Worm (Caenorhabditis elegans): Measurements from ENCODE around the gene T02G5.15.
A peak's percentile ranks its signal among the peaks of the same experiment; 100 is the strongest.

The T02G5.15 gene

ce11 chrII:7050021-7050722, 33.9 kb upstream of the T02G5.15 start, which contains the start of the genes tcer-1 and ZK1127.5 (continued):
- TF ChIP-seq Y53F4B.3 (GFP tag; IDR thresholded peaks at IDR 0.05) = no peak
- no peak for TF ChIP-seq snpc-4 (GFP tag; optimal IDR thresholded peaks at IDR 0.05)
- TF ChIP-seq snpc-4 (tag; optimal IDR thresholded peaks at IDR 0.05) = peak in 3 of 4 experiments; percentile 8 to 16 (median 13)
- no peak for TF ChIP-seq lin-40 (tag; optimal IDR thresholded peaks at IDR 0.05)
- peak; percentile 60 for TF ChIP-seq madf-8 (GFP tag; conservative IDR thresholded peaks at IDR 0.05)
- no peak for TF ChIP-seq ztf-28 (GFP tag; IDR thresholded peaks at IDR 0.05)
- peak in 1 of 3 experiments; percentile 57 for TF ChIP-seq lin-35 (GFP tag; optimal IDR thresholded peaks at IDR 0.05)
- TF ChIP-seq F10E7.11 (tag; optimal IDR thresholded peaks at IDR 0.05) = no peak
- no peak for TF ChIP-seq F57C9.4 (tag; optimal IDR thresholded peaks at IDR 0.05)
- TF ChIP-seq snpc-3.4 (tag; optimal IDR thresholded peaks at IDR 0.05) = peak; percentile 47
- TF ChIP-seq B0019.2 (GFP tag; conservative IDR thresholded peaks at IDR 0.05) = no peak
- TF ChIP-seq madf-10 (tag; optimal IDR thresholded peaks at IDR 0.05) = no peak
- TF ChIP-seq snpc-1.3 (tag; optimal IDR thresholded peaks at IDR 0.05; ENCODE audit: insufficient read depth) = peak; percentile 56
- no peak for TF ChIP-seq ceh-100 (GFP tag; IDR thresholded peaks at IDR 0.05)
- no peak for TF ChIP-seq let-607 (tag; optimal IDR thresholded peaks at IDR 0.05)
- peak; percentile 63 for TF ChIP-seq dpl-1 (GFP tag; optimal IDR thresholded peaks at IDR 0.05)
- no peak for TF ChIP-seq nhr-27 (tag; optimal IDR thresholded peaks at IDR 0.05)
- TF ChIP-seq sea-2 (GFP tag; IDR thresholded peaks at IDR 0.05) = no peak

DNA sequence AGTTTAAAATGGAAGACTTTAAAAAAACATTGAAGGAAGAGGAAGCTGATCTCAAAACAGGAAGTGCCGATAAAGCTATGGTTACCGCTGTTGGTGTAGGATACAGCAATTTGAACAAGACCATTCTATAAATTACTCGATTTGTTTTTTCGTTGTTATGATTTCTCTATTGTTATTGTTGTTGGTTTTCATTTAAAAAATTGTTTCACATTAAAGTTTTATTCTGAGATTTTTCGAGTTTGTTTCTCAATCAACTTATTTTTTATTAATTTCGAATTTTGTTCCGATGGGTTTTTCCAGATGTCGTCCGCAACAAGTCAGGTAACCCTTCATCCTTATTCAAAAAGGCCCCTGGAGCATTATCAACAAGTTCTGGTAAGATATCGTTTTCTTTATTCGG, 32.3 kb upstream of the T02G5.15 start, which contains the start of gene ZK1127.12:
ZK1127.12 (plus strand) TSS at position 301 of the 400 bp plus-strand sequence.
- TF ChIP-seq egl-44 (GFP tag; IDR thresholded peaks at IDR 0.05) (no peak), nhr-80 (tag; optimal IDR thresholded peaks at IDR 0.05) (no peak), xnd-1 (tag; optimal IDR thresholded peaks at IDR 0.05) (no peak), madf-3 (GFP tag; IDR thresholded peaks at IDR 0.05) (no peak)

DNA sequence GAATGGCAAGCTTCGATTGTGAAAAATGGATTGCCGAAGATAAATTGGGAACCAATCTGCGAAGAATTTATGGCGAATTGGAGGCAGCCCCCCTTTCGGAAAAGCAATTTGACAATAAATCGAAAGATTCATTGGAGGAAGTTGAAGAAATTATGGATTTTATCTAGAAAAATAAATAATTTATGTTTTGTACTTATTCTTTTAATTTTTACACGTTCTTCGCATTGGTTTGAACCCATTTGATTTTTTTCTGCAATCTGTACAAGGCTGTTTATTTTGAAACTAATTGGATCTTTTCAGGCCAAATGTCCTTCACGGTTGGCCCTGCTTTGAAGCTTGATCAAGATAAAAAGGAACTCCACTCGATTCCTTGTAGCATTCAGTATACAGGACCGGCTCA, 31.1 kb upstream of the T02G5.15 start, which contains the start of gene ZK1127.13:
ZK1127.13 (plus strand) TSS at position 301 of the 400 bp plus-strand sequence.
- TF ChIP-seq ztf-25 (GFP tag; IDR thresholded peaks at IDR 0.05) (no peak), lsl-1 (GFP tag; optimal IDR thresholded peaks at IDR 0.05) (no peak), fkh-3 (tag; optimal IDR thresholded peaks at IDR 0.05) (no peak), snpc-4 (GFP tag; optimal IDR thresholded peaks at IDR 0.05) (no peak), snpc-4 (tag; optimal IDR thresholded peaks at IDR 0.05) (no peak), ekl-4 (GFP tag; IDR thresholded peaks at IDR 0.05) (no peak), egl-44 (GFP tag; IDR thresholded peaks at IDR 0.05) (no peak)

DNA sequence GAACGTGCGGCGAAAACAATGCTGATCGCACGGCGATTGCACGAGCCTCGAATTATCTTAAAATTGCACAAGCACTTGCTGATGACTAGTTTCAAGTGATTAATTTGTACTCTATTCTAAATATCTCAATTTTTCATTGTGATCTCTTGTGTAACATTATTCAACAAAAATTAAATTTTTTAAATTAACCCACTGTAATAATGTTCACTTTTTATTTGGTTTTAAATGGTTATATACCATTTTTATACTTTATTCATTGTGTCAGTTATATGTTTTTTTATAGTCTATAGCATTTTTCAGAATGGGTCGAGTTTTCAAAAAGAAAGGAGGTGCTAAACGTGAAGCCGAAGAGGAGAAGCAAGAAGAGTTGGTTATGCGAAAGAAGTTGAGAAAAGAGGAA, 30.5 kb upstream of the T02G5.15 start, which contains the start of gene ZK1127.4:
ZK1127.4 (plus strand) TSS at position 301 of the 400 bp plus-strand sequence.
- TF ChIP-seq snpc-4 (GFP tag; optimal IDR thresholded peaks at IDR 0.05) (no peak), snpc-4 (tag; optimal IDR thresholded peaks at IDR 0.05) (no peak), hmg-1.2 (GFP tag; IDR thresholded peaks at IDR 0.05) (no peak)

DNA sequence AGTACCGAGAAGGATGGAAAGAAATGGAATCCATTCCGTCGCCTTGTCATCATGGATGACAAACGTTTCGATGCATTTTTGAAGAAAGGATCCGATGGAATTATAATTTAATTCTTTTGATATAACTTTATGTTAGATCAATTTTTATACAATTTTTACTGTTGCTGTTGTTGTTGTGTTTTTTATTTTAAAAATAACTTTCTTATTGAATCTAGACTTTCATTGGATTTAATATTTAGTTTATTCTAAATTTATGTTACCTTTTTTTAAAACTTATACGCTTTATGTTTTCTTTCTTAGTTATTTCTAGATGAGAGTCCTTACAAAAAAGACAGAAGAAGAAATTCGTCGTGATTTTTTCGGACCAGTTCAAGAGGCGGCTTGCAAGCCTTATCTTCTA, 29.1 kb upstream of the T02G5.15 start, which contains the start of gene ZK1127.3:
ZK1127.3 (plus strand) TSS at position 301 of the 400 bp plus-strand sequence.
- TF ChIP-seq B0336.3 (GFP tag; IDR thresholded peaks at IDR 0.05) (no peak), ekl-4 (GFP tag; IDR thresholded peaks at IDR 0.05) (no peak), mes-4 (tag; optimal IDR thresholded peaks at IDR 0.05) (no peak), lin-26 (GFP tag; IDR thresholded peaks at IDR 0.05) (no peak), ceh-100 (GFP tag; IDR thresholded peaks at IDR 0.05) (no peak), dox-1 (GFP tag; IDR thresholded peaks at IDR 0.05) (no peak), ccch-3 (GFP tag; optimal IDR thresholded peaks at IDR 0.05) (no peak), ets-4 (GFP tag; optimal IDR thresholded peaks at IDR 0.05) (no peak)
